Worm (Caenorhabditis elegans) whole organism, young adult: ENCODE data around the gene F41H10.1.

Experiments
- C06A6.2 ChIP-seq: fragments of 200-800 bp; sonication (Bioruptor generic); conservative IDR thresholded peaks from 2 replicates; pipeline ENCODE4 v1.3.6; 2022; ENCODE audit warnings: missing genetic modification characterization, missing compliant biosample characterization
- F10E7.11 ChIP-seq: sonication (generic microtip); optimal IDR thresholded peaks from 2 replicates; lab custom pipeline; 2017; ENCODE audit warnings: mild to moderate bottlenecking, missing genetic modification characterization, moderate library complexity, missing compliant biosample characterization
- F23B12.7 ChIP-seq: sonication (generic microtip); optimal IDR thresholded peaks from 2 replicates; lab custom pipeline; 2017; ENCODE audit warnings: missing genetic modification characterization, mild to moderate bottlenecking, missing compliant biosample characterization, antibody characterized with exemption, moderate library complexity; ENCODE audit not compliant: insufficient read depth
- F33H1.4 ChIP-seq: fragments of 200-800 bp; sonication (Bioruptor generic); IDR thresholded peaks from 2 replicates; pipeline ENCODE4 v1.3.6; 2022; ENCODE audit warnings: missing genetic modification reagents, missing genetic modification characterization, missing compliant biosample characterization
- F49E8.2 ChIP-seq: sonication (generic microtip); optimal IDR thresholded peaks from 3 replicates; lab custom pipeline; 2017; ENCODE audit warnings: missing genetic modification characterization, mild to moderate bottlenecking, missing compliant biosample characterization, antibody characterized with exemption, moderate library complexity; ENCODE audit not compliant: insufficient read depth
- F57A8.1 ChIP-seq: fragments of 200-800 bp; sonication (Bioruptor generic); optimal IDR thresholded peaks from 2 replicates; lab custom pipeline; 2018; ENCODE audit warnings: mild to moderate bottlenecking, missing genetic modification characterization, moderate library complexity, missing compliant biosample characterization
- F57C9.4 ChIP-seq: sonication (generic microtip); optimal IDR thresholded peaks from 2 replicates; lab custom pipeline; 2017; ENCODE audit warnings: mild to moderate bottlenecking, missing genetic modification characterization, missing compliant biosample characterization
- T07F8.4 ChIP-seq: sonication (generic microtip); optimal IDR thresholded peaks from 2 replicates; lab custom pipeline; 2016; ENCODE audit warnings: mild to moderate bottlenecking, missing genetic modification characterization, moderate library complexity, missing compliant biosample characterization
- Y53F4B.3 ChIP-seq: fragments of 200-800 bp; sonication (Bioruptor generic); IDR thresholded peaks from 2 replicates; pipeline ENCODE4 v1.3.6; 2022; ENCODE audit warnings: missing genetic modification reagents, missing genetic modification characterization, missing compliant biosample characterization
- Y95B8A.8 ChIP-seq: fragments of 200-800 bp; sonication (Bioruptor generic); IDR thresholded peaks from 2 replicates; pipeline ENCODE4 v1.3.6; 2022; ENCODE audit warnings: missing genetic modification reagents, missing genetic modification characterization, missing compliant biosample characterization
- attf-3 ChIP-seq: fragments of 200-800 bp; sonication (Bioruptor generic); conservative IDR thresholded peaks from 2 replicates; pipeline ENCODE4 v1.3.6; 2022; ENCODE audit warnings: missing genetic modification reagents, missing genetic modification characterization, missing compliant biosample characterization
- cebp-2 ChIP-seq: fragments of 200-800 bp; sonication (Bioruptor generic); IDR thresholded peaks from 2 replicates; pipeline ENCODE4 v1.3.6; 2022; ENCODE audit warnings: missing genetic modification characterization, missing compliant biosample characterization
- ceh-27 ChIP-seq: fragments of 200-800 bp; sonication (Bioruptor generic); optimal IDR thresholded peaks from 2 replicates; lab custom pipeline; 2018; ENCODE audit warnings: mild to moderate bottlenecking, missing genetic modification characterization, moderate library complexity, missing compliant biosample characterization
- chd-7 ChIP-seq: sonication (generic microtip); optimal IDR thresholded peaks from 2 replicates; lab custom pipeline; 2016; ENCODE audit warnings: mild to moderate bottlenecking, missing genetic modification characterization, moderate library complexity, missing compliant biosample characterization
- dpl-1 ChIP-seq: fragments of 150-350 bp; optimal IDR thresholded peaks from 2 replicates; lab custom pipeline; 2014; ENCODE audit warnings: missing biosample characterization, missing genetic modification reagents, missing genetic modification characterization
- egl-18 ChIP-seq: fragments of 200-800 bp; sonication (Bioruptor generic); IDR thresholded peaks from 2 replicates; pipeline ENCODE4 v1.3.6; 2022; ENCODE audit warnings: missing genetic modification reagents, missing genetic modification characterization, missing compliant biosample characterization
- hmg-1.2 ChIP-seq: fragments of 200-800 bp; sonication (Bioruptor generic); IDR thresholded peaks from 2 replicates; pipeline ENCODE4 v1.3.6; 2022; ENCODE audit warnings: missing genetic modification reagents, missing genetic modification characterization, missing compliant biosample characterization
- hmg-20 ChIP-seq: fragments of 200-800 bp; sonication (Bioruptor generic); IDR thresholded peaks from 2 replicates; pipeline ENCODE4 v1.3.6; 2022; ENCODE audit warnings: missing genetic modification reagents, missing genetic modification characterization, missing compliant biosample characterization
- let-526 ChIP-seq: fragments of 200-800 bp; sonication (Bioruptor generic); IDR thresholded peaks from 2 replicates; pipeline ENCODE4 v1.3.6; 2022; ENCODE audit warnings: missing genetic modification reagents, missing genetic modification characterization, missing compliant biosample characterization
- lin-35 ChIP-seq, 3 experiments: fragments of 150-350 bp in 2 of 3; sonication (generic microtip) in 1 of 3; optimal IDR thresholded peaks; 2 replicates each; lab custom pipeline; 2014 to 2018; ENCODE audit warnings: missing biosample characterization in 3 of 3, missing genetic modification characterization in 3 of 3, missing genetic modification reagents in 3 of 3
- madf-6 ChIP-seq: fragments of 200-800 bp; sonication (Bioruptor generic); IDR thresholded peaks from 2 replicates; pipeline ENCODE4 v1.3.6; 2022; ENCODE audit warnings: missing genetic modification reagents, missing genetic modification characterization, missing compliant biosample characterization
- mcd-1 ChIP-seq: fragments of 200-800 bp; sonication (Bioruptor generic); IDR thresholded peaks from 2 replicates; pipeline ENCODE4 v1.3.6; 2022; ENCODE audit warnings: missing genetic modification reagents, missing genetic modification characterization, missing compliant biosample characterization
- mel-28 ChIP-seq: sonication (generic microtip); optimal IDR thresholded peaks from 2 replicates; lab custom pipeline; 2016; ENCODE audit warnings: borderline replicate concordance, mild to moderate bottlenecking, missing genetic modification characterization, missing compliant biosample characterization
- mxl-1 ChIP-seq: sonication (generic microtip); optimal IDR thresholded peaks from 2 replicates; lab custom pipeline; 2016; ENCODE audit warnings: missing genetic modification characterization, missing compliant biosample characterization
- nfya-1 ChIP-seq: sonication (generic microtip); optimal IDR thresholded peaks from 2 replicates; lab custom pipeline; 2017; ENCODE audit warnings: antibody characterized with exemption, missing compliant biosample characterization, missing genetic modification characterization, borderline replicate concordance; ENCODE audit not compliant: insufficient read depth
- nhr-27 ChIP-seq: fragments of 200-800 bp; sonication (Bioruptor generic); optimal IDR thresholded peaks from 2 replicates; lab custom pipeline; 2018; ENCODE audit warnings: mild to moderate bottlenecking, missing genetic modification characterization, moderate library complexity, missing compliant biosample characterization
- pbrm-1 ChIP-seq: fragments of 200-800 bp; sonication (Bioruptor generic); IDR thresholded peaks from 2 replicates; pipeline ENCODE4 v1.3.6; 2022; ENCODE audit warnings: missing genetic modification reagents, missing genetic modification characterization, missing compliant biosample characterization
- pha-4 ChIP-seq: fragments of 150-350 bp; sonication (generic microtip); optimal IDR thresholded peaks from 2 replicates; lab custom pipeline; 2014; ENCODE audit warnings: missing biosample characterization, missing genetic modification reagents, missing genetic modification characterization
- repo-1 ChIP-seq: sonication (generic microtip); optimal IDR thresholded peaks from 2 replicates; lab custom pipeline; 2017; ENCODE audit warnings: mild to moderate bottlenecking, missing genetic modification characterization, missing compliant biosample characterization
- sea-2 ChIP-seq: fragments of 200-800 bp; sonication (Bioruptor generic); IDR thresholded peaks from 2 replicates; pipeline ENCODE4 v1.3.6; 2022; ENCODE audit warnings: missing genetic modification characterization, missing compliant biosample characterization
- snpc-1.3 ChIP-seq: sonication (generic microtip); optimal IDR thresholded peaks from 2 replicates; lab custom pipeline; 2017; ENCODE audit warnings: missing genetic modification characterization, mild to moderate bottlenecking, missing compliant biosample characterization, antibody characterized with exemption, moderate library complexity, missing genotype, missing genetic modification reagents; ENCODE audit not compliant: insufficient read depth
- tbp1 ChIP-seq: fragments of 200-800 bp; sonication (Bioruptor generic); optimal IDR thresholded peaks from 2 replicates; lab custom pipeline; 2018; ENCODE audit warnings: mild to moderate bottlenecking, missing genetic modification characterization, missing compliant biosample characterization
- tbx-9 ChIP-seq: sonication (generic microtip); optimal IDR thresholded peaks from 2 replicates; lab custom pipeline; 2016; ENCODE audit warnings: borderline replicate concordance, missing genetic modification characterization, inconsistent platforms, missing compliant biosample characterization
- xnd-1 ChIP-seq: sonication (generic microtip); optimal IDR thresholded peaks from 2 replicates; lab custom pipeline; 2016; ENCODE audit warnings: missing genotype, missing genetic modification reagents, missing genetic modification characterization, missing compliant biosample characterization

The F41H10.1 gene

DNA sequence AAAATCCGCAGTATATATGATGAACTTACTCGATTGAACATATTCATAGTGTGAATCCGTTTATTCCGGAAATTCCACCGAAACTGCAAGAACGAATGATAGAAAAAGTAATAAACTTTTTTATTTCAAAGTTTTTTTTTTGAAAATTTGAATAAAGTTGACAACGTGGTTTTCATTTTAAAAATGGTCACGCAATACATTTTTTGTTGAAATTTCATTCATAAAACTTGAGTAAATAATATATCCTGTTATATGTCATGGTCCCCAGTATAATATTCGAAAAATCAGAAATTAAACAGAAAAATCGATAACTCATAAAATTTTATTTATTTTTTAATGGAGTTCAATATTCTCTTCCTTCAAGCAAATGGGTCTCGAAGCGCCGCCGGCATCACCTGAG lies 28.4 kb downstream of the F41H10.1 start, which contains the start of gene ZK616.65:
Gene ZK616.65, minus strand, starts transcription at position 101 of the 400 bp plus-strand sequence.
- TF ChIP-seq F33H1.4 (GFP tag; lab: Robert Waterston, UW) (no peak), cebp-2 (GFP tag; lab: Robert Waterston, UW) (no peak), F23B12.7 (tag; lab: Kevin White, UChicago) (no peak), Y53F4B.3 (GFP tag; lab: Robert Waterston, UW) (no peak), lin-35 (GFP tag; optimal IDR thresholded peaks at IDR 0.05; lab: Kevin White, UChicago) (no peak), nhr-27 (tag; lab: Kevin White, UChicago) (no peak), repo-1 (tag; lab: Kevin White, UChicago) (no peak), pbrm-1 (GFP tag; lab: Robert Waterston, UW) (no peak), ceh-27 (GFP tag; lab: Kevin White, UChicago) (no peak), mcd-1 (GFP tag; lab: Robert Waterston, UW) (no peak), F49E8.2 (tag; lab: Kevin White, UChicago) (no peak), snpc-1.3 (tag; lab: Kevin White, UChicago) (no peak)

DNA sequence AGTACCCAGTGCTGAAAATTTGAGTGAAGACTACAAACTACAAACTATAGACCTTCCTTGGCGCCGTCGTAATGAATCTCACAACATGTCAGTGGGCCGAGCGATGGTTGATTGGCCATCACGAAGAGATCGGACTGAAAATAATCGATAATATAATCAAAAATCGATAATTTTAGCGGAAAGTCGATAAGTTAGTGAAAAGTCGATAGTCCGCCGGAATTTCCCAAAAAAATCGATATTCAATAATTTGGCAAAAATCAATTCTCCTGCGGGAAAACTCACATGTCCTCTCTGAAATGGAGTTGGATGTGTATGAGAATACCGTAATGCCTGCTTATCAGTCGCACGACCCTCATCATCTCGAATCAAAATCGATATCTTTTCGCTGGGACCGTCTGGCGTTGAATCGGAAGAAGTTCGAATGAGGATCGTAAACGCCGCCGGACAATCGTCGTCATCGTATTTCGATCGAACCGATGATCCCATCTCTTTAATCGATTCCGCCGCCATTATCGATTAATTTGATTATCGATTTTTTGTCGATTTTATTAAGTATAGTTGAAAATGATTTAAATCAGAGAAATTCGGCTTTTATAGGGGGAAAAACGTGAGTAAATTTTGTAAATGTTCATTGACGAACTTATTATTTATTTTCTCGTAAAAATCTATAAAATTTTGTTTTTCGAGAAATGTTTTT lies 29.1 kb downstream of the F41H10.1 start, which contains the start of gene ZK616.8:
Gene ZK616.8, minus strand, starts transcription at position 553 of the 697 bp plus-strand sequence.
- TF ChIP-seq mxl-1 (tag; lab: Kevin White, UChicago) (no peak), F57A8.1 (GFP tag; lab: Kevin White, UChicago) (no peak), C06A6.2 (GFP tag; lab: Robert Waterston, UW) (no peak), mel-28 (tag; lab: Kevin White, UChicago) (no peak), sea-2 (no peak), egl-18 (GFP tag; lab: Robert Waterston, UW) (no peak), tbx-9 (tag; lab: Kevin White, UChicago) (no peak), tbp1 (GFP tag; lab: Kevin White, UChicago) (no peak), pha-4 (tag; lab: Kevin White, UChicago) (no peak), ceh-27 (GFP tag; lab: Kevin White, UChicago) (no peak), Y95B8A.8 (GFP tag; lab: Robert Waterston, UW) (no peak), attf-3 (GFP tag; lab: Robert Waterston, UW) (no peak), nfya-1 (no peak), F49E8.2 (tag; lab: Kevin White, UChicago) (no peak), hmg-20 (no peak), let-526 (GFP tag; lab: Robert Waterston, UW) (no peak)

DNA sequence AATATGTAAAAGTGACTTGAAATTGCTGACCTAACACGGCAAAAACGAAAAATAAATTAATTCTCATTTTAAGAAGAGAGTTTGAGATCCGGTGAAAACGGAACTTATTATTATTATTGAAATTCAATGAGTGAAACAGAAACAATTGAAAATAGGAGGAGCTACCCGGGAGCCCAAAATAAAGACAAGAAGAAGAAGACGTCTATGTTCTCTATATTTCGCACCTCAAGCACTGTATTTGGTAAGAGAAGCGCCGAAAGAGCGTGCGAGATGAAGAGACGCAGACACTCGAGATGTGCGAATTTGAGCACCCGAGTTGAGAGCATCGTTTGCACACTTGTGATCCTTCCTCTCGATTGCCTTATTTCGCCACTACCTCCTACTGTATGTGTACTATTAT lies 33.0 kb downstream of the F41H10.1 start, which contains the start of gene spp-7:
Gene spp-7, minus strand, starts transcription at position 101 of the 400 bp plus-strand sequence.
- TF ChIP-seq T07F8.4 (tag; lab: Kevin White, UChicago), result no peak
- no peak for TF ChIP-seq F57C9.4
- TF ChIP-seq F10E7.11 (tag; lab: Kevin White, UChicago), result no peak
- TF ChIP-seq hmg-1.2 (GFP tag; lab: Robert Waterston, UW), result peak; percentile 64
- no peak for TF ChIP-seq xnd-1
- TF ChIP-seq chd-7, result no peak
- no peak for TF ChIP-seq dpl-1 (GFP tag; lab: Kevin White, UChicago)
- TF ChIP-seq madf-6 (GFP tag; lab: Robert Waterston, UW), result no peak
